Worm (Caenorhabditis elegans): ENCODE data around the gene clc-17.

Gene clc-17

ce11 chrX:11132260-11132659 lies 25.1 kb downstream of the clc-17 start:
- no peak for TF ChIP-seq W03F9.2 (tag; optimal IDR thresholded peaks at IDR 0.05)
- no peak for TF ChIP-seq dao-5 (tag; optimal IDR thresholded peaks at IDR 0.05)
- no peak for TF ChIP-seq him-1 (tag; optimal IDR thresholded peaks at IDR 0.05)

ce11 chrX:11134750-11135394 lies 27.7 kb downstream of the clc-17 start:
- TF ChIP-seq W03F9.2 (tag; optimal IDR thresholded peaks at IDR 0.05) (no peak), dao-5 (tag; optimal IDR thresholded peaks at IDR 0.05) (no peak), him-1 (tag; optimal IDR thresholded peaks at IDR 0.05) (no peak)

ce11 chrX:11136988-11137387 lies 29.8 kb downstream of the clc-17 start:
- TF ChIP-seq W03F9.2 (tag; optimal IDR thresholded peaks at IDR 0.05), result no peak
- no peak for TF ChIP-seq dao-5 (tag; optimal IDR thresholded peaks at IDR 0.05)
- no peak for TF ChIP-seq him-1 (tag; optimal IDR thresholded peaks at IDR 0.05)

- TF ChIP-seq dao-5 (tag; optimal IDR thresholded peaks at IDR 0.05) (no peak), W03F9.2 (tag; optimal IDR thresholded peaks at IDR 0.05) (no peak), him-1 (tag; optimal IDR thresholded peaks at IDR 0.05) (no peak)
Observed at ce11 chrX:11137632-11138031, 30.5 kb downstream of the clc-17 start.

ce11 chrX:11151494-11151893 lies 44.3 kb downstream of the clc-17 start:
- TF ChIP-seq him-1 (tag; optimal IDR thresholded peaks at IDR 0.05) (no peak), dao-5 (tag; optimal IDR thresholded peaks at IDR 0.05) (no peak), W03F9.2 (tag; optimal IDR thresholded peaks at IDR 0.05) (no peak)

ce11 chrX:11152720-11153119 lies 45.5 kb downstream of the clc-17 start, which contains the start of the genes C05C9.3 and C05C9.2:
TSS of gene C05C9.3 (minus strand) at chrX:11152820.
TSS of gene C05C9.2 (plus strand) at chrX:11153065.
- TF ChIP-seq dao-5 (tag; optimal IDR thresholded peaks at IDR 0.05) (no peak), him-1 (tag; optimal IDR thresholded peaks at IDR 0.05) (no peak), W03F9.2 (tag; optimal IDR thresholded peaks at IDR 0.05) (no peak)

Measured in whole organism, L4/young adult.